Worm (Caenorhabditis elegans) whole organism, early embryonic: ENCODE data around the gene vps-53.

Source experiments
- B0310.2 ChIP-seq: sonication (generic microtip); optimal IDR thresholded peaks from 2 replicates; lab custom pipeline; 2016; ENCODE audit warnings: mild to moderate bottlenecking, missing genetic modification characterization, missing compliant biosample characterization
- aly-1 ChIP-seq: sonication (generic microtip); optimal IDR thresholded peaks from 2 replicates; lab custom pipeline; 2016; ENCODE audit warnings: missing genetic modification characterization, missing compliant biosample characterization
- ama-1 ChIP-seq: fragments of 150-350 bp; optimal IDR thresholded peaks from 2 replicates; lab custom pipeline; 2014
- ceh-36 ChIP-seq: sonication (generic microtip); optimal IDR thresholded peaks from 2 replicates; lab custom pipeline; 2016; ENCODE audit warnings: missing genetic modification characterization, inconsistent platforms, missing compliant biosample characterization
- ets-7 ChIP-seq: sonication (generic microtip); optimal IDR thresholded peaks from 2 replicates; lab custom pipeline; 2016; ENCODE audit warnings: missing genotype, missing genetic modification characterization, missing compliant biosample characterization
- flt-1 ChIP-seq: fragments of 200-800 bp; sonication (Bioruptor generic); IDR thresholded peaks from 2 replicates; pipeline ENCODE4 v1.3.6; 2022; ENCODE audit warnings: missing genetic modification characterization, missing compliant biosample characterization
- hmbx-1 ChIP-seq: sonication (generic microtip); optimal IDR thresholded peaks from 2 replicates; lab custom pipeline; 2016; ENCODE audit warnings: mild to moderate bottlenecking, missing genetic modification characterization, missing compliant biosample characterization
- scrt-1 ChIP-seq: fragments of 200-800 bp; sonication (Bioruptor generic); IDR thresholded peaks from 2 replicates; pipeline ENCODE4 v1.3.6; 2022; ENCODE audit warnings: missing genetic modification characterization, missing compliant biosample characterization
- tra-4 ChIP-seq: sonication (generic microtip); optimal IDR thresholded peaks from 2 replicates; lab custom pipeline; 2017; ENCODE audit warnings: missing genetic modification characterization, missing compliant biosample characterization

- TF ChIP-seq tra-4 (tag; lab: Kevin White, UChicago) (no peak), B0310.2 (tag; lab: Kevin White, UChicago) (no peak), flt-1 (GFP tag; lab: Robert Waterston, UW) (no peak), ets-7 (tag; lab: Kevin White, UChicago) (no peak), scrt-1 (GFP tag; lab: Robert Waterston, UW) (no peak), ama-1 (no peak), aly-1 (no peak), ceh-36 (tag; lab: Kevin White, UChicago) (no peak), hmbx-1 (tag; lab: Kevin White, UChicago) (no peak)
Measured at ce11 chrIII:9798478-9799157, 41.3 kb upstream of the vps-53 start, which contains the start of gene ZK632.2.
